Fruit fly (Drosophila melanogaster) whole organism, wandering third instar larva: Measurements from ENCODE around the gene CG11560.

Experiments
- Hr78 ChIP-seq: fragments of >200 bp; optimal IDR thresholded peaks from 2 replicates; lab custom pipeline; 2017; ENCODE audit warnings: missing biosample characterization, missing genetic modification characterization
- Mio ChIP-seq: sonication (Bioruptor generic); optimal IDR thresholded peaks from 2 replicates; lab custom pipeline; 2016; ENCODE audit warnings: missing biosample characterization, missing genetic modification characterization
- Vsx2 ChIP-seq: fragments of 200-300, 225-300 bp; sonication (Bioruptor generic); optimal IDR thresholded peaks from 2 replicates; lab custom pipeline; 2018; ENCODE audit warnings: missing biosample characterization, missing genetic modification characterization; ENCODE audit not compliant: partially characterized antibody
- ey ChIP-seq: fragments of 200-800 bp; sonication (Bioruptor generic); optimal IDR thresholded peaks from 2 replicates; lab custom pipeline; 2016; ENCODE audit warnings: missing biosample characterization, missing genetic modification characterization
- foxo ChIP-seq, 2 experiments: fragments of 200-800 bp; sonication (Bioruptor generic); optimal IDR thresholded peaks; 2 replicates in 1 of 2; 3 replicates in 1 of 2; lab custom pipeline; 2016 to 2017; ENCODE audit warnings: missing biosample characterization in 2 of 2, missing genetic modification characterization in 2 of 2
- woc ChIP-seq: sonication (Bioruptor generic); optimal IDR thresholded peaks from 2 replicates; lab custom pipeline; 2016; ENCODE audit warnings: missing biosample characterization, mild to moderate bottlenecking, missing genetic modification characterization

dm6 chr3L:12107378-12107777 is 12.4 kb upstream of the CG11560 start:
- TF ChIP-seq Hr78 (GFP tag; lab: Kevin White, UChicago) (no peak), Vsx2 (no peak), woc (GFP tag; lab: Kevin White, UChicago) (no peak), ey (GFP tag; lab: Kevin White, UChicago) (no peak), foxo (GFP tag; optimal IDR thresholded peaks at IDR 0.05; lab: Kevin White, UChicago) (no peak), Mio (no peak)
